Fruit fly (Drosophila melanogaster): ENCODE results near the gene CG43658.

The CG43658 gene

dm6 chrX:17520690-17521426 is 40.1 kb downstream of the CG43658 start:
- TF ChIP-seq h (optimal IDR thresholded peaks at IDR 0.05), result no peak
- TF ChIP-seq ttk (optimal IDR thresholded peaks at IDR 0.05), result no peak
- no peak for TF ChIP-seq insv (optimal IDR thresholded peaks at IDR 0.05)
- TF ChIP-seq Sin3A (optimal IDR thresholded peaks at IDR 0.05), result no peak
- TF ChIP-seq psq (optimal IDR thresholded peaks at IDR 0.05), result no peak
- no peak for TF ChIP-seq Myc (optimal IDR thresholded peaks at IDR 0.05)

dm6 chrX:17518117-17518689 is 42.8 kb downstream of the CG43658 start:
- TF ChIP-seq insv (optimal IDR thresholded peaks at IDR 0.05) (no peak), ttk (optimal IDR thresholded peaks at IDR 0.05) (no peak)

dm6 chrX:17516714-17517113 is 44.3 kb downstream of the CG43658 start:
- TF ChIP-seq Myc (optimal IDR thresholded peaks at IDR 0.05) (no peak), ttk (optimal IDR thresholded peaks at IDR 0.05) (no peak), insv (optimal IDR thresholded peaks at IDR 0.05) (no peak), psq (optimal IDR thresholded peaks at IDR 0.05) (no peak), h (optimal IDR thresholded peaks at IDR 0.05) (no peak), Sin3A (optimal IDR thresholded peaks at IDR 0.05) (no peak)

- no peak for TF ChIP-seq insv (optimal IDR thresholded peaks at IDR 0.05)
Observed at dm6 chrX:17513801-17514200, 47.2 kb downstream of the CG43658 start.

- TF ChIP-seq ttk (optimal IDR thresholded peaks at IDR 0.05), result no peak
- TF ChIP-seq psq (optimal IDR thresholded peaks at IDR 0.05), result no peak
- no peak for TF ChIP-seq h (optimal IDR thresholded peaks at IDR 0.05)
- no peak for TF ChIP-seq Myc (optimal IDR thresholded peaks at IDR 0.05)
- no peak for TF ChIP-seq insv (optimal IDR thresholded peaks at IDR 0.05)
- no peak for TF ChIP-seq Sin3A (optimal IDR thresholded peaks at IDR 0.05)
Observed at dm6 chrX:17512697-17513096, 48.3 kb downstream of the CG43658 start.

- TF ChIP-seq h (optimal IDR thresholded peaks at IDR 0.05), result no peak
- TF ChIP-seq Sin3A (optimal IDR thresholded peaks at IDR 0.05), result no peak
- TF ChIP-seq ttk (optimal IDR thresholded peaks at IDR 0.05), result no peak
- no peak for TF ChIP-seq Myc (optimal IDR thresholded peaks at IDR 0.05)
- TF ChIP-seq psq (optimal IDR thresholded peaks at IDR 0.05), result no peak
- TF ChIP-seq insv (optimal IDR thresholded peaks at IDR 0.05), result no peak
Observed at dm6 chrX:17510125-17510903, 50.7 kb downstream of the CG43658 start.

dm6 chrX:17509592-17509991 is 51.4 kb downstream of the CG43658 start:
- TF ChIP-seq Sin3A (optimal IDR thresholded peaks at IDR 0.05), result no peak
- no peak for TF ChIP-seq insv (optimal IDR thresholded peaks at IDR 0.05)
- TF ChIP-seq Myc (optimal IDR thresholded peaks at IDR 0.05), result no peak
- no peak for TF ChIP-seq h (optimal IDR thresholded peaks at IDR 0.05)
- no peak for TF ChIP-seq psq (optimal IDR thresholded peaks at IDR 0.05)
- no peak for TF ChIP-seq ttk (optimal IDR thresholded peaks at IDR 0.05)

dm6 chrX:17508906-17509305 is 52.1 kb downstream of the CG43658 start:
- TF ChIP-seq Sin3A (optimal IDR thresholded peaks at IDR 0.05) (no peak), psq (optimal IDR thresholded peaks at IDR 0.05) (no peak), ttk (optimal IDR thresholded peaks at IDR 0.05) (no peak), h (optimal IDR thresholded peaks at IDR 0.05) (no peak), insv (optimal IDR thresholded peaks at IDR 0.05) (no peak), Myc (optimal IDR thresholded peaks at IDR 0.05) (no peak)

- TF ChIP-seq h (optimal IDR thresholded peaks at IDR 0.05), result no peak
- TF ChIP-seq Myc (optimal IDR thresholded peaks at IDR 0.05), result no peak
- no peak for TF ChIP-seq insv (optimal IDR thresholded peaks at IDR 0.05)
- TF ChIP-seq ttk (optimal IDR thresholded peaks at IDR 0.05), result no peak
- TF ChIP-seq psq (optimal IDR thresholded peaks at IDR 0.05), result no peak
- TF ChIP-seq Sin3A (optimal IDR thresholded peaks at IDR 0.05), result no peak
Observed at dm6 chrX:17508364-17508763, 52.6 kb downstream of the CG43658 start.

- TF ChIP-seq Myc (optimal IDR thresholded peaks at IDR 0.05) (no peak), Sin3A (optimal IDR thresholded peaks at IDR 0.05) (no peak)
Observed at dm6 chrX:17506965-17507878, 53.8 kb downstream of the CG43658 start.

- TF ChIP-seq h (optimal IDR thresholded peaks at IDR 0.05) (no peak), insv (optimal IDR thresholded peaks at IDR 0.05) (no peak), Myc (optimal IDR thresholded peaks at IDR 0.05) (no peak)
Observed at dm6 chrX:17506292-17506691, 54.7 kb downstream of the CG43658 start.

- TF ChIP-seq Myc (optimal IDR thresholded peaks at IDR 0.05), result no peak
- TF ChIP-seq psq (optimal IDR thresholded peaks at IDR 0.05), result no peak
- TF ChIP-seq ttk (optimal IDR thresholded peaks at IDR 0.05), result no peak
- no peak for TF ChIP-seq insv (optimal IDR thresholded peaks at IDR 0.05)
- no peak for TF ChIP-seq Sin3A (optimal IDR thresholded peaks at IDR 0.05)
- no peak for TF ChIP-seq h (optimal IDR thresholded peaks at IDR 0.05)
Observed at dm6 chrX:17505595-17505994, 55.4 kb downstream of the CG43658 start.
